Worm (Caenorhabditis elegans) whole organism, young adult: ENCODE measurements around the gene srbc-25.

Experiments
- F33H1.4 ChIP-seq: fragments of 200-800 bp; sonication (Bioruptor generic); IDR thresholded peaks from 2 replicates; pipeline ENCODE4 v1.3.6; 2022; ENCODE audit warnings: missing genetic modification reagents, missing genetic modification characterization, missing compliant biosample characterization
- Y53G8AR.9 ChIP-seq: fragments of 200-800 bp; sonication (Bioruptor generic); conservative IDR thresholded peaks from 2 replicates; pipeline ENCODE4 v1.3.6; 2022; ENCODE audit warnings: missing genetic modification reagents, missing genetic modification characterization, missing compliant biosample characterization
- aptf-2 ChIP-seq: fragments of 200-800 bp; sonication (Bioruptor generic); conservative IDR thresholded peaks from 2 replicates; pipeline ENCODE4 v1.3.6; 2022; ENCODE audit warnings: missing genetic modification reagents, missing genetic modification characterization, missing compliant biosample characterization
- atf-7 ChIP-seq: sonication (generic microtip); optimal IDR thresholded peaks from 2 replicates; lab custom pipeline; 2017; ENCODE audit warnings: mild to moderate bottlenecking, missing genetic modification characterization, missing compliant biosample characterization
- ceh-79 ChIP-seq: sonication (generic microtip); optimal IDR thresholded peaks from 2 replicates; lab custom pipeline; 2017; ENCODE audit warnings: mild to moderate bottlenecking, missing genetic modification characterization, missing compliant biosample characterization
- dpl-1 ChIP-seq: fragments of 150-350 bp; optimal IDR thresholded peaks from 2 replicates; lab custom pipeline; 2014; ENCODE audit warnings: missing biosample characterization, missing genetic modification reagents, missing genetic modification characterization
- lin-54 ChIP-seq: fragments of 200-800 bp; sonication (Bioruptor generic); optimal IDR thresholded peaks from 2 replicates; lab custom pipeline; 2018; ENCODE audit warnings: mild to moderate bottlenecking, missing genetic modification characterization, missing compliant biosample characterization
- madf-3 ChIP-seq: fragments of 200-800 bp; sonication (Bioruptor generic); IDR thresholded peaks from 2 replicates; pipeline ENCODE4 v1.3.6; 2022; ENCODE audit warnings: missing genetic modification reagents, missing genetic modification characterization, missing compliant biosample characterization
- pha-4 ChIP-seq: fragments of 150-350 bp; sonication (generic microtip); optimal IDR thresholded peaks from 2 replicates; lab custom pipeline; 2014; ENCODE audit warnings: missing biosample characterization, missing genetic modification reagents, missing genetic modification characterization
- snpc-4 ChIP-seq, 5 experiments: fragments of 150-350 bp in 1 of 5; sonication (generic microtip) in 4 of 5; optimal IDR thresholded peaks; 2 replicates each; lab custom pipeline; 2014 to 2018; ENCODE audit warnings: missing genetic modification characterization in 5 of 5, missing biosample characterization in 3 of 5, antibody characterized with exemption in 2 of 5, mild to moderate bottlenecking in 2 of 5, missing compliant biosample characterization in 2 of 5, missing genotype in 2 of 5, moderate library complexity in 2 of 5, missing genetic modification reagents in 1 of 5

- TF ChIP-seq F33H1.4 (GFP tag; lab: Robert Waterston, UW) (no peak), ceh-79 (tag; lab: Kevin White, UChicago) (no peak), madf-3 (GFP tag; lab: Robert Waterston, UW) (no peak), dpl-1 (GFP tag; lab: Kevin White, UChicago) (no peak), pha-4 (tag; lab: Kevin White, UChicago) (no peak), snpc-4 (GFP tag; optimal IDR thresholded peaks at IDR 0.05; lab: Kevin White, UChicago) (no peak), snpc-4 (tag; optimal IDR thresholded peaks at IDR 0.05; lab: Kevin White, UChicago) (no peak), Y53G8AR.9 (GFP tag; lab: Robert Waterston, UW) (no peak), lin-54 (GFP tag; lab: Kevin White, UChicago) (no peak), aptf-2 (GFP tag; lab: Robert Waterston, UW) (no peak), atf-7 (tag; lab: Kevin White, UChicago) (no peak)
Measured at ce11 chrV:17154944-17155343, 18.9 kb upstream of the srbc-25 start.
